Fruit fly (Drosophila melanogaster): ENCODE results near the gene CG10132.
A peak's percentile ranks its signal among the peaks of the same experiment; 100 is the strongest.

dm6 chr2L:19492934-19493686 is 25.5 kb upstream of the CG10132 start, which contains the start of the genes swm and Ctu2:
- TF ChIP-seq lola (GFP tag; optimal IDR thresholded peaks at IDR 0.05) (no peak), Hr83 (GFP tag; optimal IDR thresholded peaks at IDR 0.05; ENCODE audit: poor library complexity, severe bottlenecking) (no peak), br (GFP tag; optimal IDR thresholded peaks at IDR 0.05) (no peak), usp (GFP tag; optimal IDR thresholded peaks at IDR 0.05) (no peak), Abd-B (GFP tag; optimal IDR thresholded peaks at IDR 0.05) (no peak), Dfd (GFP tag; optimal IDR thresholded peaks at IDR 0.05) (no peak), brk (GFP tag; optimal IDR thresholded peaks at IDR 0.05) (no peak), Hnf4 (GFP tag; optimal IDR thresholded peaks at IDR 0.05) (no peak), psq (GFP tag; optimal IDR thresholded peaks at IDR 0.05) (peak; percentile 52), h (GFP tag; optimal IDR thresholded peaks at IDR 0.05) (no peak), pan (optimal IDR thresholded peaks at IDR 0.05) (no peak), Hr78 (GFP tag; optimal IDR thresholded peaks at IDR 0.05) (no peak), GATAd (GFP tag; optimal IDR thresholded peaks at IDR 0.05) (no peak), sage (GFP tag; optimal IDR thresholded peaks at IDR 0.05) (no peak)
